Fruit fly (Drosophila melanogaster): ENCODE data around the gene Ptpa.

Ptpa gene

dm6 chr2L:3348146-3348747 lies 28.6 kb upstream of the Ptpa start (continued):
- TF ChIP-seq Kr (GFP tag; optimal IDR thresholded peaks at IDR 0.05): no peak
- peak; percentile 65 for TF ChIP-seq CG17802 (tag; optimal IDR thresholded peaks at IDR 0.05)
- no peak for TF ChIP-seq ham (GFP tag; IDR thresholded peaks at IDR 0.05)
- peak; percentile 86 for TF ChIP-seq dysf (GFP tag; IDR thresholded peaks at IDR 0.05)
- no peak for TF ChIP-seq CG14965 (GFP tag; optimal IDR thresholded peaks at IDR 0.05; ENCODE audit: borderline replicate concordance)
- TF ChIP-seq chinmo (GFP tag; IDR thresholded peaks at IDR 0.05; ENCODE audit: partially characterized antibody): no peak
- TF ChIP-seq Hsf (GFP tag; optimal IDR thresholded peaks at IDR 0.05): peak; percentile 51
- peak; percentile 66 for TF ChIP-seq salm (tag; optimal IDR thresholded peaks at IDR 0.05)
- no peak for TF ChIP-seq B-H2 (GFP tag; optimal IDR thresholded peaks at IDR 0.05)
- TF ChIP-seq exex (tag; optimal IDR thresholded peaks at IDR 0.05): no peak
- peak; percentile 88 for TF ChIP-seq CG31441 (GFP tag; IDR thresholded peaks at IDR 0.05)
- peak; percentile 82 to 89 for TF ChIP-seq bsh (GFP tag; optimal IDR thresholded peaks at IDR 0.05)
- peak; percentile 2 for TF ChIP-seq CG11398 (GFP tag; optimal IDR thresholded peaks at IDR 0.05)
- peak; percentile 42 for TF ChIP-seq CG12236 (GFP tag; optimal IDR thresholded peaks at IDR 0.05)
- no peak for TF ChIP-seq D (optimal IDR thresholded peaks at IDR 0.05)
- peak; percentile 88 for TF ChIP-seq D (GFP tag; optimal IDR thresholded peaks at IDR 0.05)
- TF ChIP-seq CG13296 (GFP tag; optimal IDR thresholded peaks at IDR 0.05): no peak
- TF ChIP-seq HHEX (GFP tag; optimal IDR thresholded peaks at IDR 0.05): peak; percentile 61
- TF ChIP-seq ci (GFP tag; IDR thresholded peaks at IDR 0.05): peak; percentile 97
- peak; percentile 17 for TF ChIP-seq ERR (GFP tag; optimal IDR thresholded peaks at IDR 0.05)
- peak; percentile 81; the same call in 3 of the 4 replicates for TF ChIP-seq Gug (GFP tag; IDR thresholded peaks at IDR 0.05)
- no peak for TF ChIP-seq Hand (GFP tag; optimal IDR thresholded peaks at IDR 0.05)
- peak; percentile 78 for TF ChIP-seq ind (GFP tag; optimal IDR thresholded peaks at IDR 0.05)
- TF ChIP-seq CG15011 (GFP tag; optimal IDR thresholded peaks at IDR 0.05): peak; percentile 39
- TF ChIP-seq pum (GFP tag; optimal IDR thresholded peaks at IDR 0.05): peak; percentile 56
- TF ChIP-seq Dek (tag; optimal IDR thresholded peaks at IDR 0.05): peak; percentile 47
- TF ChIP-seq CG10431 (GFP tag; optimal IDR thresholded peaks at IDR 0.05): peak; percentile 9
- TF ChIP-seq Ada2b (GFP tag; IDR thresholded peaks at IDR 0.05): peak; percentile 81
- peak; percentile 42 for TF ChIP-seq pnt (GFP tag; optimal IDR thresholded peaks at IDR 0.05)
- TF ChIP-seq bowl (GFP tag; IDR thresholded peaks at IDR 0.05): no peak
- no peak for TF ChIP-seq TFAM (GFP tag; optimal IDR thresholded peaks at IDR 0.05)
- TF ChIP-seq psq (GFP tag; optimal IDR thresholded peaks at IDR 0.05): no peak
- TF ChIP-seq fru (optimal IDR thresholded peaks at IDR 0.05): no peak
- no peak; the same call in 1 of the 2 replicates for TF ChIP-seq CG8765 (GFP tag; IDR thresholded peaks at IDR 0.05)
- TF ChIP-seq CG18764 (GFP tag; optimal IDR thresholded peaks at IDR 0.05): peak; percentile 53
- 0 out of 2 replicates have a peak, but pooled peaks have one; percentile 13 for TF ChIP-seq CG31224 (GFP tag; IDR thresholded peaks at IDR 0.05)
- TF ChIP-seq CG3163 (GFP tag; optimal IDR thresholded peaks at IDR 0.05): no peak
- TF ChIP-seq gro (GFP tag; optimal IDR thresholded peaks at IDR 0.05): no peak
- no peak for TF ChIP-seq Bteb2 (GFP tag; optimal IDR thresholded peaks at IDR 0.05)
- peak; percentile 75 for TF ChIP-seq CG11456 (GFP tag; IDR thresholded peaks at IDR 0.05)
- no peak for TF ChIP-seq Scr (GFP tag; IDR thresholded peaks at IDR 0.05; ENCODE audit: partially characterized antibody)
- peak; percentile 89 for TF ChIP-seq CG18262 (tag; optimal IDR thresholded peaks at IDR 0.05)
- peak; percentile 72 for TF ChIP-seq CG5180 (GFP tag; optimal IDR thresholded peaks at IDR 0.05)
- TF ChIP-seq ara (GFP tag; IDR thresholded peaks at IDR 0.05): peak; percentile 94
- TF ChIP-seq run (tag; optimal IDR thresholded peaks at IDR 0.05): peak; percentile 81
- TF ChIP-seq ase (GFP tag; IDR thresholded peaks at IDR 0.05): peak; percentile 95
- peak; percentile 81 for TF ChIP-seq CG4730 (GFP tag; IDR thresholded peaks at IDR 0.05)
- no peak for TF ChIP-seq CG30020 (tag; optimal IDR thresholded peaks at IDR 0.05)
- peak; percentile 69 for TF ChIP-seq CG7556 (GFP tag; optimal IDR thresholded peaks at IDR 0.05)
- TF ChIP-seq gsb (GFP tag; IDR thresholded peaks at IDR 0.05): no peak
- TF ChIP-seq CG13624 (GFP tag; optimal IDR thresholded peaks at IDR 0.05): peak; percentile 38
